Worm (Caenorhabditis elegans) whole organism, young adult: ENCODE measurements around the gene C14B1.8.

Source experiments
- Y53F4B.3 ChIP-seq: fragments of 200-800 bp; sonication (Bioruptor generic); IDR thresholded peaks from 2 replicates; pipeline ENCODE4 v1.3.6; 2022; ENCODE audit warnings: missing genetic modification reagents, missing genetic modification characterization, missing compliant biosample characterization
- ets-4 ChIP-seq: fragments of 200-800 bp; sonication (Bioruptor generic); optimal IDR thresholded peaks from 2 replicates; lab custom pipeline; 2018; ENCODE audit warnings: mild to moderate bottlenecking, missing genetic modification characterization, missing compliant biosample characterization
- him-1 ChIP-seq: sonication (generic microtip); optimal IDR thresholded peaks from 2 replicates; lab custom pipeline; 2016; ENCODE audit warnings: missing genotype, missing genetic modification reagents, missing genetic modification characterization, missing compliant biosample characterization
- lsy-27 ChIP-seq: sonication (generic microtip); optimal IDR thresholded peaks from 2 replicates; lab custom pipeline; 2017; ENCODE audit warnings: missing genetic modification characterization, mild to moderate bottlenecking, missing compliant biosample characterization, antibody characterized with exemption, missing genotype, borderline replicate concordance; ENCODE audit not compliant: insufficient read depth
- nhr-80 ChIP-seq: sonication (generic microtip); optimal IDR thresholded peaks from 2 replicates; lab custom pipeline; 2016; ENCODE audit warnings: missing genetic modification characterization, missing compliant biosample characterization
- pbrm-1 ChIP-seq: fragments of 200-800 bp; sonication (Bioruptor generic); IDR thresholded peaks from 2 replicates; pipeline ENCODE4 v1.3.6; 2022; ENCODE audit warnings: missing genetic modification reagents, missing genetic modification characterization, missing compliant biosample characterization
- snpc-4 ChIP-seq, 5 experiments: fragments of 150-350 bp in 1 of 5; sonication (generic microtip) in 4 of 5; optimal IDR thresholded peaks; 2 replicates each; lab custom pipeline; 2014 to 2018; ENCODE audit warnings: missing genetic modification characterization in 5 of 5, missing biosample characterization in 3 of 5, antibody characterized with exemption in 2 of 5, mild to moderate bottlenecking in 2 of 5, missing compliant biosample characterization in 2 of 5, missing genotype in 2 of 5, moderate library complexity in 2 of 5, missing genetic modification reagents in 1 of 5
- sptf-2 ChIP-seq: fragments of 200-800 bp; sonication (Bioruptor generic); optimal IDR thresholded peaks from 2 replicates; lab custom pipeline; 2018; ENCODE audit warnings: mild to moderate bottlenecking, missing genetic modification characterization, missing compliant biosample characterization
- ztf-3 ChIP-seq: fragments of 200-800 bp; sonication (Bioruptor generic); optimal IDR thresholded peaks from 2 replicates; lab custom pipeline; 2018; ENCODE audit warnings: mild to moderate bottlenecking, missing genetic modification characterization, missing compliant biosample characterization

DNA sequence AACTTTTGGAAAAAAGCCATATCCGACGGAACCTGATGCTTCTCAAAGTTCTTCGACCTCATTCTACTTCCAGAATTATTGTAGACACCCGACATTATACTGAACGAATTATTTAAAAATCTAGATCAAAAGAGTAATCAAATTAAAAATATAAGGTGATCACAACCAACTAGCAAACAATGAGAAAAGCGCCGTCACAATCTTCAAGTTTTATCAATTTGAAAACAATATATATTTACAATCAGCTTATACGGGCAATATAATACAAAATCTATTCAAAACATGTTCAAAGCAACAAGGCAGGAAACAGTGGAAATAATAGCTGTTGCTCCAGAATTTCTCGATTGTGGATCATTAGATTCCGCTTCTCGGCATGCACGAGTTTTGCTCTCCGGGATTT, 5.4 kb upstream of the C14B1.8 start, which contains the start of gene C14B1.12:
- TF ChIP-seq ztf-3 (GFP tag; lab: Kevin White, UChicago): no peak
- TF ChIP-seq snpc-4 (GFP tag; optimal IDR thresholded peaks at IDR 0.05; lab: Kevin White, UChicago): no peak
- no peak for TF ChIP-seq snpc-4 (tag; optimal IDR thresholded peaks at IDR 0.05; lab: Kevin White, UChicago)
- TF ChIP-seq lsy-27 (tag; lab: Kevin White, UChicago): no peak
- no peak for TF ChIP-seq nhr-80 (tag; lab: Kevin White, UChicago)
- TF ChIP-seq him-1 (tag; lab: Kevin White, UChicago): no peak
- TF ChIP-seq ets-4 (GFP tag; lab: Kevin White, UChicago): no peak
- TF ChIP-seq pbrm-1 (GFP tag; lab: Robert Waterston, UW): no peak
- TF ChIP-seq Y53F4B.3 (GFP tag; lab: Robert Waterston, UW): no peak
- TF ChIP-seq sptf-2: no peak
